Fruit fly (Drosophila melanogaster): ENCODE results near the gene CG5984.
A peak's percentile ranks its signal among the peaks of the same experiment; 100 is the strongest.

CG5984 gene

dm6 chr3R:27281022-27281810 is 33.4 kb upstream of the CG5984 start (continued):
- TF ChIP-seq CG15073 (GFP tag; optimal IDR thresholded peaks at IDR 0.05) (peak; percentile 77), nmo (GFP tag; optimal IDR thresholded peaks at IDR 0.05) (peak; percentile 94), CG17612 (GFP tag; IDR thresholded peaks at IDR 0.05) (peak; percentile 92), CG11723 (GFP tag; optimal IDR thresholded peaks at IDR 0.05) (peak; percentile 92), CG12104 (GFP tag; optimal IDR thresholded peaks at IDR 0.05) (peak; percentile 82), gcm2 (GFP tag; optimal IDR thresholded peaks at IDR 0.05) (peak; percentile 89), PHDP (tag; optimal IDR thresholded peaks at IDR 0.05) (peak; percentile 97), Bdp1 (GFP tag; optimal IDR thresholded peaks at IDR 0.05) (peak; percentile 89), tx (GFP tag; optimal IDR thresholded peaks at IDR 0.05) (peak; percentile 91), odd (GFP tag; optimal IDR thresholded peaks at IDR 0.05) (peak; percentile 93), CG17802 (tag; optimal IDR thresholded peaks at IDR 0.05) (peak; percentile 78), fd96Cb (tag; optimal IDR thresholded peaks at IDR 0.05) (peak; percentile 95), Lim3 (GFP tag; IDR thresholded peaks at IDR 0.05) (peak; percentile 86), CG10654 (GFP tag; optimal IDR thresholded peaks at IDR 0.05) (peak; percentile 92), CG11247 (GFP tag; IDR thresholded peaks at IDR 0.05) (peak; percentile 94), CG7987 (GFP tag; optimal IDR thresholded peaks at IDR 0.05) (peak; percentile 98), Aef1 (GFP tag; IDR thresholded peaks at IDR 0.05) (peak; percentile 96), Side (GFP tag; optimal IDR thresholded peaks at IDR 0.05) (peak; percentile 95), hth (optimal IDR thresholded peaks at IDR 0.05) (no peak), Dp (GFP tag; optimal IDR thresholded peaks at IDR 0.05) (peak; percentile 22), CG1024 (GFP tag; IDR thresholded peaks at IDR 0.05) (peak; percentile 86), repo (GFP tag; optimal IDR thresholded peaks at IDR 0.05) (peak; percentile 93), Hsf (GFP tag; optimal IDR thresholded peaks at IDR 0.05) (peak; percentile 96), CG1647 (GFP tag; optimal IDR thresholded peaks at IDR 0.05) (peak; percentile 93), sqz (GFP tag; optimal IDR thresholded peaks at IDR 0.05) (peak; percentile 75), run (tag; optimal IDR thresholded peaks at IDR 0.05) (peak; percentile 89), her (GFP tag; optimal IDR thresholded peaks at IDR 0.05) (peak; percentile 95), bbx (GFP tag; IDR thresholded peaks at IDR 0.05; ENCODE audit: partially characterized antibody) (peak; percentile 60), tna (GFP tag; IDR thresholded peaks at IDR 0.05; ENCODE audit: partially characterized antibody) (peak; percentile 63; the same call in 1 of the 2 replicates), wdn (GFP tag; IDR thresholded peaks at IDR 0.05) (peak; percentile 97), CG13894 (tag; optimal IDR thresholded peaks at IDR 0.05) (peak; percentile 90), YL-1 (GFP tag; optimal IDR thresholded peaks at IDR 0.05) (peak; percentile 89), CG9437 (GFP tag; optimal IDR thresholded peaks at IDR 0.05) (peak; percentile 88), CG4707 (GFP tag; optimal IDR thresholded peaks at IDR 0.05) (peak; percentile 88), otp (GFP tag; IDR thresholded peaks at IDR 0.05) (peak; percentile 95), Mes4 (GFP tag; optimal IDR thresholded peaks at IDR 0.05) (peak; percentile 92), CG18599 (GFP tag; optimal IDR thresholded peaks at IDR 0.05) (peak; percentile 98), NK7.1 (GFP tag; optimal IDR thresholded peaks at IDR 0.05) (peak; percentile 91), CG10321 (GFP tag; IDR thresholded peaks at IDR 0.05) (peak; percentile 74), Sry-β (GFP tag; optimal IDR thresholded peaks at IDR 0.05) (peak; percentile 13), lab (GFP tag; optimal IDR thresholded peaks at IDR 0.05) (peak; percentile 98), Sin3A (optimal IDR thresholded peaks at IDR 0.05) (no peak), CG15479 (GFP tag; optimal IDR thresholded peaks at IDR 0.05) (no peak), psq (GFP tag; optimal IDR thresholded peaks at IDR 0.05) (peak; percentile 64), sim (GFP tag; IDR thresholded peaks at IDR 0.05) (peak; percentile 91), ase (GFP tag; IDR thresholded peaks at IDR 0.05) (peak; percentile 96), eyg (GFP tag; optimal IDR thresholded peaks at IDR 0.05) (peak; percentile 90), stc (GFP tag; IDR thresholded peaks at IDR 0.05) (peak; percentile 97), mirr (GFP tag; optimal IDR thresholded peaks at IDR 0.05) (peak; percentile 87), CG33213 (GFP tag; optimal IDR thresholded peaks at IDR 0.05) (peak; percentile 93)
